Fruit fly (Drosophila melanogaster) whole organism, embryonic: Measurements from ENCODE around the gene CG31259.

Experiments used
- B-H2 ChIP-seq: fragments of 200-800 bp; sonication (Bioruptor generic); optimal IDR thresholded peaks from 2 replicates; lab custom pipeline; 2018; ENCODE audit warnings: missing biosample characterization, mild to moderate bottlenecking, missing genetic modification characterization
- CG10147 ChIP-seq: fragments of 200-800 bp; sonication (Bioruptor generic); optimal IDR thresholded peaks from 2 replicates; lab custom pipeline; 2019; ENCODE audit warnings: missing biosample characterization, mild to moderate bottlenecking, missing genetic modification characterization, moderate library complexity
- CG10321 ChIP-seq: fragments of 200-800 bp; sonication (Bioruptor generic); IDR thresholded peaks from 2 replicates; pipeline ENCODE4 v1.3.6; 2022; ENCODE audit warnings: missing biosample characterization, missing genetic modification characterization
- CG10366 ChIP-seq: fragments of 200-800 bp; sonication (Bioruptor generic); IDR thresholded peaks from 2 replicates; pipeline ENCODE4 v1.3.6; 2022; ENCODE audit warnings: missing biosample characterization, missing genetic modification characterization
- CG10543 ChIP-seq: fragments of 200-800 bp; sonication (Bioruptor generic); optimal IDR thresholded peaks from 3 replicates; lab custom pipeline; 2017; ENCODE audit warnings: missing biosample characterization, mild to moderate bottlenecking, missing genetic modification characterization, moderate library complexity
- CG10654 ChIP-seq: fragments of 200-800 bp; sonication (Bioruptor generic); optimal IDR thresholded peaks from 2 replicates; lab custom pipeline; 2016; ENCODE audit warnings: missing biosample characterization, missing genetic modification characterization
- CG10959 ChIP-seq: fragments of 200-800 bp; sonication (Bioruptor generic); IDR thresholded peaks from 2 replicates; pipeline ENCODE4 v1.3.6; 2022; ENCODE audit warnings: missing biosample characterization, missing genetic modification characterization
- CG11093 ChIP-seq: fragments of 200-800 bp; sonication (Bioruptor generic); IDR thresholded peaks from 3 replicates; pipeline ENCODE4 v1.3.6; 2022; ENCODE audit warnings: missing biosample characterization, missing genetic modification characterization
- CG12155 ChIP-seq: fragments of 200-800 bp; sonication (Bioruptor generic); optimal IDR thresholded peaks from 3 replicates; lab custom pipeline; 2016; ENCODE audit warnings: missing biosample characterization, missing genetic modification characterization
- CG12659 ChIP-seq: fragments of 200-800 bp; sonication (Bioruptor generic); optimal IDR thresholded peaks from 3 replicates; lab custom pipeline; 2017; ENCODE audit warnings: mild to moderate bottlenecking, missing biosample characterization, missing genetic modification reagents, missing genetic modification characterization
- CG12769 ChIP-seq: fragments of 200-800 bp; sonication (Bioruptor generic); optimal IDR thresholded peaks from 2 replicates; lab custom pipeline; 2019; ENCODE audit warnings: missing biosample characterization, mild to moderate bottlenecking, missing genetic modification characterization, moderate library complexity
- CG13624 ChIP-seq: fragments of 200-800 bp; sonication (Bioruptor generic); optimal IDR thresholded peaks from 2 replicates; lab custom pipeline; 2016; ENCODE audit warnings: missing biosample characterization, missing genetic modification characterization
- CG13775 ChIP-seq: fragments of 200-800 bp; sonication (Bioruptor generic); optimal IDR thresholded peaks from 3 replicates; lab custom pipeline; 2017; ENCODE audit warnings: missing biosample characterization, mild to moderate bottlenecking, missing genetic modification characterization
- CG13894 ChIP-seq: fragments of 200-800 bp; sonication (Bioruptor generic); optimal IDR thresholded peaks from 3 replicates; lab custom pipeline; 2018; ENCODE audit warnings: missing biosample characterization, mild to moderate bottlenecking, missing genetic modification characterization, moderate library complexity
- CG15269 ChIP-seq: fragments of 200-800 bp; sonication (Bioruptor generic); optimal IDR thresholded peaks from 2 replicates; lab custom pipeline; 2018; ENCODE audit warnings: missing biosample characterization, mild to moderate bottlenecking, missing genetic modification characterization, moderate library complexity
- CG1603 ChIP-seq: fragments of 200-800 bp; sonication (Bioruptor generic); optimal IDR thresholded peaks from 2 replicates; lab custom pipeline; 2019; ENCODE audit warnings: missing biosample characterization, mild to moderate bottlenecking, missing genetic modification characterization, moderate library complexity
- CG17359 ChIP-seq: fragments of 200-800 bp; sonication (Bioruptor generic); optimal IDR thresholded peaks from 3 replicates; lab custom pipeline; 2018; ENCODE audit warnings: missing biosample characterization, mild to moderate bottlenecking, missing genetic modification characterization, moderate library complexity
- CG3726 ChIP-seq: fragments of 200-800 bp; sonication (Bioruptor generic); IDR thresholded peaks from 3 replicates; pipeline ENCODE4, ENCODE4 v1.3.6; 2022; ENCODE audit warnings: missing biosample characterization, missing genetic modification characterization
- CG6272 ChIP-seq: fragments of 200-800 bp; sonication (Bioruptor generic); IDR thresholded peaks from 2 replicates; pipeline ENCODE4 v1.3.6; 2022; ENCODE audit warnings: missing biosample characterization, missing genetic modification characterization
- CG9215 ChIP-seq: fragments of 200-800 bp; sonication (Bioruptor generic); IDR thresholded peaks from 2 replicates; pipeline ENCODE4 v1.3.6; 2022; ENCODE audit warnings: missing biosample characterization, missing genetic modification characterization
- CG9609 ChIP-seq: fragments of 200-800 bp; sonication (Bioruptor generic); optimal IDR thresholded peaks from 3 replicates; lab custom pipeline; 2016; ENCODE audit warnings: missing biosample characterization, missing genetic modification characterization
- Deaf1 ChIP-seq: fragments of 200-800 bp; optimal IDR thresholded peaks from 3 replicates; lab custom pipeline; 2019; ENCODE audit warnings: missing biosample characterization, mild to moderate bottlenecking, missing genetic modification characterization, moderate library complexity
- Dip3 ChIP-seq: fragments of 200-800 bp; sonication (Bioruptor generic); optimal IDR thresholded peaks from 3 replicates; lab custom pipeline; 2016; ENCODE audit warnings: missing biosample characterization, missing genetic modification characterization
- Ets97D ChIP-seq: fragments of 200-800 bp; sonication (Bioruptor generic); optimal IDR thresholded peaks from 3 replicates; lab custom pipeline; 2016; ENCODE audit warnings: missing biosample characterization, missing genetic modification characterization
- Fer2 ChIP-seq: fragments of 200-800 bp; sonication (Bioruptor generic); optimal IDR thresholded peaks from 2 replicates; lab custom pipeline; 2018; ENCODE audit warnings: missing biosample characterization, mild to moderate bottlenecking, missing genetic modification characterization, moderate library complexity
- Fer3 ChIP-seq: fragments of 200-800 bp; sonication (Bioruptor generic); optimal IDR thresholded peaks from 2 replicates; lab custom pipeline; 2018; ENCODE audit warnings: missing biosample characterization, mild to moderate bottlenecking, missing genetic modification characterization, moderate library complexity
- MTF-1 ChIP-seq: fragments of 200-800 bp; sonication (Bioruptor generic); optimal IDR thresholded peaks from 2 replicates; lab custom pipeline; 2018; ENCODE audit warnings: missing biosample characterization, mild to moderate bottlenecking, missing genetic modification characterization, borderline replicate concordance
- NFAT ChIP-seq: fragments of 200-800 bp; sonication (Bioruptor generic); IDR thresholded peaks from 2 replicates; pipeline ENCODE4 v1.3.6; 2022; ENCODE audit warnings: missing biosample characterization, missing genetic modification characterization
- Nf-YC ChIP-seq: fragments of 200-800 bp; optimal IDR thresholded peaks from 3 replicates; lab custom pipeline; 2019; ENCODE audit warnings: missing biosample characterization, mild to moderate bottlenecking, missing genetic modification characterization, moderate library complexity
- NfI ChIP-seq: fragments of 200-800 bp; sonication (Bioruptor generic); optimal IDR thresholded peaks from 3 replicates; lab custom pipeline; 2018; ENCODE audit warnings: missing biosample characterization, mild to moderate bottlenecking, missing genetic modification characterization, moderate library complexity
- Oaz ChIP-seq: fragments of 200-800 bp; sonication (Bioruptor generic); IDR thresholded peaks from 2 replicates; pipeline ENCODE4 v1.3.6; 2022; ENCODE audit warnings: missing biosample characterization, missing genetic modification characterization
- Side ChIP-seq: fragments of 200-800 bp; sonication (Bioruptor generic); optimal IDR thresholded peaks from 2 replicates; lab custom pipeline; 2016; ENCODE audit warnings: missing biosample characterization, missing genetic modification characterization
- TFAM ChIP-seq: fragments of 200-800 bp; sonication (Bioruptor generic); optimal IDR thresholded peaks from 2 replicates; lab custom pipeline; 2017; ENCODE audit warnings: missing biosample characterization, missing genetic modification characterization, inconsistent platforms
- Xbp1 ChIP-seq: fragments of 200-800 bp; sonication (Bioruptor generic); optimal IDR thresholded peaks from 3 replicates; lab custom pipeline; 2016; ENCODE audit warnings: missing biosample characterization, mild to moderate bottlenecking, missing genetic modification characterization
- ac ChIP-seq: fragments of 200-800 bp; sonication (Bioruptor generic); optimal IDR thresholded peaks from 3 replicates; lab custom pipeline; 2017; ENCODE audit warnings: missing biosample characterization, mild to moderate bottlenecking, missing genetic modification characterization
- grau ChIP-seq: fragments of 200-800 bp; optimal IDR thresholded peaks from 3 replicates; lab custom pipeline; 2019; ENCODE audit warnings: missing biosample characterization, mild to moderate bottlenecking, missing genetic modification characterization, moderate library complexity
- gro ChIP-seq: fragments of 200-800 bp; sonication (Bioruptor generic); optimal IDR thresholded peaks from 2 replicates; lab custom pipeline; 2016; ENCODE audit warnings: missing biosample characterization, missing genetic modification characterization
- gsb-n ChIP-seq: fragments of 200-800 bp; sonication (Bioruptor generic); optimal IDR thresholded peaks from 3 replicates; lab custom pipeline; 2018; ENCODE audit warnings: missing biosample characterization, mild to moderate bottlenecking, missing genetic modification characterization
- hb ChIP-seq: fragments of 200-800 bp; sonication (Bioruptor generic); IDR thresholded peaks from 3 replicates; pipeline ENCODE4 v1.3.6; 2022; ENCODE audit warnings: missing biosample characterization, missing genetic modification characterization; ENCODE audit not compliant: partially characterized antibody
- klu ChIP-seq: fragments of 200-800 bp; sonication (Bioruptor generic); IDR thresholded peaks from 2 replicates; pipeline ENCODE4 v1.3.6; 2022; ENCODE audit warnings: missing biosample characterization, missing genetic modification characterization
- lola ChIP-seq, 3 experiments: fragments of >200 bp in 2 of 3; fragments of 200-800 bp in 1 of 3; sonication (Bioruptor generic) in 1 of 3; optimal IDR thresholded peaks; 2 replicates each; lab custom pipeline; 2017 to 2019; ENCODE audit warnings: missing biosample characterization in 3 of 3, missing genetic modification characterization in 3 of 3, mild to moderate bottlenecking in 1 of 3, moderate library complexity in 1 of 3
- org-1 ChIP-seq: fragments of 200-800 bp; sonication (Bioruptor generic); optimal IDR thresholded peaks from 2 replicates; lab custom pipeline; 2017; ENCODE audit warnings: missing biosample characterization, missing genetic modification characterization
- row ChIP-seq: fragments of 200-800 bp; sonication (Bioruptor generic); IDR thresholded peaks from 3 replicates; pipeline ENCODE4 v1.3.6; 2022; ENCODE audit warnings: missing biosample characterization, missing genetic modification characterization
- run ChIP-seq: fragments of 200-800 bp; sonication (Bioruptor generic); optimal IDR thresholded peaks from 3 replicates; lab custom pipeline; 2018; ENCODE audit warnings: missing biosample characterization, mild to moderate bottlenecking, missing genetic modification characterization
- sd ChIP-seq: fragments of 200-800 bp; sonication (Bioruptor generic); optimal IDR thresholded peaks from 3 replicates; lab custom pipeline; 2018; ENCODE audit warnings: missing biosample characterization, mild to moderate bottlenecking, missing genetic modification characterization, moderate library complexity
- sna ChIP-seq: fragments of 200-800 bp; sonication (Bioruptor generic); IDR thresholded peaks from 2 replicates; pipeline ENCODE4 v1.3.6; 2022; ENCODE audit warnings: missing biosample characterization, missing genetic modification characterization; ENCODE audit not compliant: partially characterized antibody
- sqz ChIP-seq: fragments of 200-800 bp; sonication (Bioruptor generic); optimal IDR thresholded peaks from 3 replicates; lab custom pipeline; 2018; ENCODE audit warnings: missing biosample characterization, mild to moderate bottlenecking, missing genetic modification characterization
- twi ChIP-seq: fragments of 200-800 bp; optimal IDR thresholded peaks from 2 replicates; lab custom pipeline; 2019; ENCODE audit warnings: missing biosample characterization, mild to moderate bottlenecking, missing genetic modification characterization, moderate library complexity
- tx ChIP-seq: fragments of 200-800 bp; sonication (Bioruptor generic); optimal IDR thresholded peaks from 2 replicates; lab custom pipeline; 2016; ENCODE audit warnings: missing biosample characterization, missing genetic modification characterization
- zen ChIP-seq: fragments of 200-800 bp; sonication (Bioruptor generic); optimal IDR thresholded peaks from 3 replicates; lab custom pipeline; 2018; ENCODE audit warnings: missing biosample characterization, mild to moderate bottlenecking, missing genetic modification characterization, moderate library complexity

CG31259 gene

DNA sequence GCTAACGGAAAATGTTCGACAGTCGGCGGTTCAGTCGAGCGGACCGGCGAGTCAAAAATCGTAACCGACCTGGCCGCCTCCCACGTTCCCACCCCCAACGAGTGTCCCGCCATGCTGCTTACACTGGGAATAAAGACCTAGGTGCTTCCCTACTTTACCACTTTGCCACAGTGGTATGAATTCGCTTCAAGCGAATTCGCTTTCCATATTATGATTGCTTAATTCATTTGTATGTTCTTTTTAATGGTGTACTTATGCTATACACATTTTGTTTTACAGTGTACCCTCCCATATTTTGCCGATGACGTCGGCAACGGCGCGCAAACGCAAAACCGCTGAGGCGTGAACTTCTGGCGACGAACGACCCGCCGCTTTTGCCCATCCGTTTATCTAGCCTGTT, 40.9 kb upstream of the CG31259 start (continued):
- TF ChIP-seq CG10654 = peak; percentile 57
- TF ChIP-seq CG17359 = peak; percentile 79
- peak; percentile 48 for TF ChIP-seq Deaf1 (tag; lab: Kevin White, UChicago)
- peak; percentile 61 for TF ChIP-seq NFAT (GFP tag; lab: Robert Waterston, UW)
- peak; percentile 88 for TF ChIP-seq CG12769 (tag; lab: Kevin White, UChicago)
- peak; percentile 13 for TF ChIP-seq Ets97D (GFP tag; lab: Kevin White, UChicago)
- TF ChIP-seq row (GFP tag; lab: Robert Waterston, UW) = peak; percentile 79
- no peak for TF ChIP-seq run (tag; lab: Kevin White, UChicago)
- TF ChIP-seq sqz (GFP tag; lab: Kevin White, UChicago) = no peak
- TF ChIP-seq CG13624 (GFP tag; lab: Kevin White, UChicago) = no peak
- TF ChIP-seq Side (GFP tag; lab: Kevin White, UChicago) = peak; percentile 67
- peak; percentile 50; the same call in 1 of the 3 replicates for TF ChIP-seq CG3726 (GFP tag; lab: Robert Waterston, UW)
- peak; percentile 23 for TF ChIP-seq gsb-n
- TF ChIP-seq Dip3 (GFP tag; lab: Kevin White, UChicago) = peak; percentile 49
- TF ChIP-seq CG10366 (GFP tag; lab: Robert Waterston, UW) = peak; percentile 71
- peak; percentile 44; the same call in 1 of the 2 replicates for TF ChIP-seq CG9215 (GFP tag; lab: Robert Waterston, UW)
- TF ChIP-seq MTF-1 = peak; percentile 59
- no peak for TF ChIP-seq TFAM
- no peak for TF ChIP-seq lola (GFP tag; optimal IDR thresholded peaks at IDR 0.05; lab: Kevin White, UChicago)
- no peak for TF ChIP-seq B-H2 (GFP tag; lab: Kevin White, UChicago)
- no peak for TF ChIP-seq CG10321 (GFP tag; lab: Robert Waterston, UW)
- peak; percentile 51; the same call in 1 of the 2 replicates for TF ChIP-seq CG6272
- TF ChIP-seq CG10543 = peak; percentile 38
- TF ChIP-seq zen (tag; lab: Kevin White, UChicago) = no peak
- TF ChIP-seq CG10147 (GFP tag; lab: Kevin White, UChicago) = peak; percentile 67
- no peak for TF ChIP-seq twi (tag; lab: Kevin White, UChicago)
- TF ChIP-seq sna (GFP tag; lab: Robert Waterston, UW) = no peak
- peak; percentile 73 for TF ChIP-seq CG15269 (tag; lab: Kevin White, UChicago)
- peak; percentile 52 for TF ChIP-seq CG12659 (GFP tag; lab: Kevin White, UChicago)
- TF ChIP-seq gro (GFP tag; lab: Kevin White, UChicago) = no peak
- TF ChIP-seq CG11093 (GFP tag; lab: Robert Waterston, UW) = peak; percentile 38; the same call in 1 of the 3 replicates
- peak; percentile 74 for TF ChIP-seq grau (tag; lab: Kevin White, UChicago)
- TF ChIP-seq ac (GFP tag; lab: Kevin White, UChicago) = no peak
- TF ChIP-seq CG13894 = no peak
- peak; percentile 84 for TF ChIP-seq CG1603 (tag; lab: Kevin White, UChicago)
- TF ChIP-seq NfI = peak; percentile 70
- peak; percentile 19 for TF ChIP-seq Fer2
- peak; percentile 72 for TF ChIP-seq Fer3
- TF ChIP-seq tx (GFP tag; lab: Kevin White, UChicago) = peak; percentile 42
- TF ChIP-seq Nf-YC (tag; lab: Kevin White, UChicago) = no peak
- TF ChIP-seq CG9609 (GFP tag; lab: Kevin White, UChicago) = peak; percentile 63
- TF ChIP-seq CG12155 (GFP tag; lab: Kevin White, UChicago) = peak; percentile 38
- TF ChIP-seq klu (GFP tag; lab: Robert Waterston, UW) = peak; percentile 58
- no peak for TF ChIP-seq hb (GFP tag; lab: Robert Waterston, UW)
- peak; percentile 63; the same call in 1 of the 2 replicates for TF ChIP-seq CG10959 (GFP tag; lab: Robert Waterston, UW)
- no peak for TF ChIP-seq Oaz (GFP tag; lab: Robert Waterston, UW)
- TF ChIP-seq Xbp1 (GFP tag; lab: Kevin White, UChicago) = peak; percentile 65
- peak; percentile 34 for TF ChIP-seq CG13775 (GFP tag; lab: Kevin White, UChicago)
- TF ChIP-seq sd = peak; percentile 62
- TF ChIP-seq org-1 (GFP tag; lab: Kevin White, UChicago) = peak; percentile 60
